Worm (Caenorhabditis elegans): ENCODE data around the gene F59F5.3.
A peak's percentile ranks its signal among the peaks of the same experiment; 100 is the strongest.

F59F5.3 gene

DNA sequence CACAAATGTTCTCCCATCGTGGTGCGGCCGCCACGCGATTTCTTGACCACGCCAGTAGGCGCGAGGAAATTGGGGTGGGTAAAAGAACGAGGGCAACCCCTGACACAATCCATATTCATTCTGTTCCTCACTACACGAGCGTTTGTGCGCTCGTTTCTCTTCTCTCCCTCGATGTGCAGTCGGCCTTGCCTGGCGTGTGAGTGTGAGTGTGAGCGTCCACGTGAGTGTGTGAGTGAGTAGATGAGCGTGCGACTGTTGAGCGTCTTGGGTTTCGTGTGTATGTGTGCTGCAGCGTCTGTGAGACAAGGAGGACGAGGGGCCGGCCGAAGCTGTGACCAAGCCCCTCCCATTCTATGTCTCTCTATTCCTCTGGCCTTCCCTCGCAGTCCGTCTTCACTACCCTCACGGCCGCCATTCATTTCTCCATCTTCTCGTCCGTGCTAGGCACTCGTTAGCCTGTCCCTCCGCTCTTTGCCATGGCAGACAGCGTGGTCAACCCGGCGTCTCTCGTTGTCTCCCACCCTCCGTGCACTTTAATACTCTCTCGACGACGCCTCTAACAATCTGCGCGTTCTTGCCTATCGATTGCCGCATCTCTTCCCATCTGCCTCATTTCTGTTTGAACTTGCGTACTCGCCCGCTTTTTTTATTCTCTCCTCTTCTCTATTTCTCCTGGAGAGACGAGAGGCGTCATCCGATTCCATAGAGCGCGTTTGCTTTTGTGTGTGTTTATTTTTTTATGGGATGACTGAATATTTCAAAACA lies 26.4 kb upstream of the F59F5.3 start (continued):
- TF ChIP-seq xbp-1 (tag; optimal IDR thresholded peaks at IDR 0.05) (peak; percentile 93), nhr-11 (tag; optimal IDR thresholded peaks at IDR 0.05) (peak; percentile 87), nhr-76 (tag; optimal IDR thresholded peaks at IDR 0.05) (no peak), nhr-90 (tag; optimal IDR thresholded peaks at IDR 0.05; ENCODE audit: poor library complexity) (peak; percentile 91), nhr-28 (tag; optimal IDR thresholded peaks at IDR 0.05) (no peak), unc-62 (GFP tag; optimal IDR thresholded peaks at IDR 0.05) (no peak), dpl-1 (GFP tag; optimal IDR thresholded peaks at IDR 0.05) (peak; percentile 59 to 74 (median 61)), ceh-8 (GFP tag; optimal IDR thresholded peaks at IDR 0.05) (peak; percentile 85), nhr-47 (tag; optimal IDR thresholded peaks at IDR 0.05) (peak; percentile 96), ces-1 (GFP tag; optimal IDR thresholded peaks at IDR 0.05) (no peak), efl-1 (optimal IDR thresholded peaks at IDR 0.05) (peak; percentile 74 to 85), efl-1 (GFP tag; optimal IDR thresholded peaks at IDR 0.05 in 1 of 2) (peak; percentile 51 to 97), egl-13 (tag; optimal IDR thresholded peaks at IDR 0.05) (peak; percentile 96), blmp-1 (tag; optimal IDR thresholded peaks at IDR 0.05) (peak; percentile 87), zag-1 (tag; optimal IDR thresholded peaks at IDR 0.05) (peak; percentile 77), aha-1 (tag; optimal IDR thresholded peaks at IDR 0.05) (peak; percentile 28), lin-15B (tag; optimal IDR thresholded peaks at IDR 0.05) (peak; percentile 72), ceh-90 (tag; optimal IDR thresholded peaks at IDR 0.05) (peak; percentile 44), lin-14 (GFP tag; optimal IDR thresholded peaks at IDR 0.05) (peak; percentile 99), unc-130 (tag; optimal IDR thresholded peaks at IDR 0.05) (peak; percentile 45), ceh-63 (GFP tag; optimal IDR thresholded peaks at IDR 0.05) (peak; percentile 81), skn-1 (tag; optimal IDR thresholded peaks at IDR 0.05) (peak; percentile 93), C16A3.4 (tag; optimal IDR thresholded peaks at IDR 0.05) (peak; percentile 87), nhr-12 (tag; optimal IDR thresholded peaks at IDR 0.05) (no peak), F16B12.6 (tag; optimal IDR thresholded peaks at IDR 0.05) (peak; percentile 61), tbx-2 (tag; optimal IDR thresholded peaks at IDR 0.05) (peak; percentile 98), mef-2 (tag; optimal IDR thresholded peaks at IDR 0.05) (peak; percentile 83), swsn-7 (tag; optimal IDR thresholded peaks at IDR 0.05) (peak; percentile 99), Y116A8C.19 (tag; optimal IDR thresholded peaks at IDR 0.05; ENCODE audit: borderline replicate concordance) (no peak), pqm-1 (tag; optimal IDR thresholded peaks at IDR 0.05) (no peak), elt-3 (tag; optimal IDR thresholded peaks at IDR 0.05) (peak in 2 of 6 experiments; percentile 33 to 91), C34B4.2 (tag; optimal IDR thresholded peaks at IDR 0.05) (no peak), ama-1 (optimal IDR thresholded peaks at IDR 0.05) (peak; percentile 70), mep-1 (tag; optimal IDR thresholded peaks at IDR 0.05) (peak; percentile 96), isw-1 (GFP tag; IDR thresholded peaks at IDR 0.05) (peak; percentile 79), grh-1 (GFP tag; IDR thresholded peaks at IDR 0.05) (peak; percentile 78), irx-1 (tag; optimal IDR thresholded peaks at IDR 0.05) (peak; percentile 87), ets-5 (GFP tag; IDR thresholded peaks at IDR 0.05) (no peak), nhr-84 (tag; optimal IDR thresholded peaks at IDR 0.05) (no peak), nhr-237 (tag; optimal IDR thresholded peaks at IDR 0.05) (peak; percentile 84), hpl-2 (GFP tag; optimal IDR thresholded peaks at IDR 0.05) (peak; percentile 37), sup-37 (GFP tag; optimal IDR thresholded peaks at IDR 0.05) (no peak), hlh-17 (GFP tag; optimal IDR thresholded peaks at IDR 0.05; ENCODE audit: borderline replicate concordance) (no peak), sox-4 (tag; optimal IDR thresholded peaks at IDR 0.05) (peak; percentile 70), fkh-10 (GFP tag; optimal IDR thresholded peaks at IDR 0.05) (peak; percentile 77), fkh-8 (tag; optimal IDR thresholded peaks at IDR 0.05) (peak; percentile 91)
